Fruit fly (Drosophila melanogaster) whole organism, embryonic: ENCODE results near the gene CG31636.

Experiments used
- ATbp ChIP-seq: fragments of 200-800 bp; sonication (Bioruptor generic); optimal IDR thresholded peaks from 2 replicates; lab custom pipeline; 2017; ENCODE audit warnings: missing biosample characterization, mild to moderate bottlenecking, missing genetic modification characterization, missing genetic modification reagents
- Antp ChIP-seq: fragments of 200-800 bp; sonication (Bioruptor generic); optimal IDR thresholded peaks from 3 replicates; lab custom pipeline; 2016; ENCODE audit warnings: missing biosample characterization, missing genetic modification characterization
- CG10431 ChIP-seq: fragments of 200-800 bp; sonication (Bioruptor generic); optimal IDR thresholded peaks from 3 replicates; lab custom pipeline; 2018; ENCODE audit warnings: missing biosample characterization, mild to moderate bottlenecking, missing genetic modification characterization
- CG12236 ChIP-seq: fragments of 200-800 bp; sonication (Bioruptor generic); optimal IDR thresholded peaks from 2 replicates; lab custom pipeline; 2016; ENCODE audit warnings: missing biosample characterization, missing genetic modification characterization
- CG12299 ChIP-seq: fragments of 200-800 bp; sonication (Bioruptor generic); optimal IDR thresholded peaks from 2 replicates; lab custom pipeline; 2018; ENCODE audit warnings: missing biosample characterization, mild to moderate bottlenecking, missing genetic modification characterization
- CG12942 ChIP-seq: fragments of 200-800 bp; sonication (Bioruptor generic); optimal IDR thresholded peaks from 3 replicates; lab custom pipeline; 2016; ENCODE audit warnings: missing biosample characterization, missing genetic modification characterization
- CG14050 ChIP-seq: fragments of 200-800 bp; sonication (Bioruptor generic); IDR thresholded peaks from 3 replicates; pipeline ENCODE4 v1.3.6; 2022; ENCODE audit warnings: missing biosample characterization, missing genetic modification characterization
- CG15269 ChIP-seq: fragments of 200-800 bp; sonication (Bioruptor generic); optimal IDR thresholded peaks from 2 replicates; lab custom pipeline; 2018; ENCODE audit warnings: missing biosample characterization, mild to moderate bottlenecking, missing genetic modification characterization, moderate library complexity
- CG1529 ChIP-seq: fragments of 200-800 bp; sonication (Bioruptor generic); optimal IDR thresholded peaks from 3 replicates; lab custom pipeline; 2018; ENCODE audit warnings: missing biosample characterization, missing genetic modification characterization
- CG2875 ChIP-seq: fragments of 200-800 bp; sonication (Bioruptor generic); optimal IDR thresholded peaks from 2 replicates; lab custom pipeline; 2017; ENCODE audit warnings: missing biosample characterization, mild to moderate bottlenecking, missing genetic modification characterization, missing genetic modification reagents
- CG33557 ChIP-seq: fragments of 200-800 bp; sonication (Bioruptor generic); optimal IDR thresholded peaks from 2 replicates; lab custom pipeline; 2019; ENCODE audit warnings: missing biosample characterization, mild to moderate bottlenecking, missing genetic modification characterization, moderate library complexity
- CG3407 ChIP-seq: fragments of 200-800 bp; sonication (Bioruptor generic); optimal IDR thresholded peaks from 2 replicates; lab custom pipeline; 2018; ENCODE audit warnings: missing biosample characterization, mild to moderate bottlenecking, missing genetic modification characterization
- CG4360 ChIP-seq: fragments of 200-800 bp; sonication (Bioruptor generic); IDR thresholded peaks from 2 replicates; pipeline ENCODE4 v1.3.6; 2022; ENCODE audit warnings: missing biosample characterization, missing genetic modification characterization
- CG8089 ChIP-seq: fragments of 200-800 bp; sonication (Bioruptor generic); optimal IDR thresholded peaks from 3 replicates; lab custom pipeline; 2016; ENCODE audit warnings: missing biosample characterization, missing genetic modification characterization
- CG9215 ChIP-seq: fragments of 200-800 bp; sonication (Bioruptor generic); IDR thresholded peaks from 2 replicates; pipeline ENCODE4 v1.3.6; 2022; ENCODE audit warnings: missing biosample characterization, missing genetic modification characterization
- CG9932 ChIP-seq: fragments of 200-800 bp; sonication (Bioruptor generic); IDR thresholded peaks from 2 replicates; pipeline ENCODE4 v1.3.6; 2022; ENCODE audit warnings: missing biosample characterization, missing genetic modification characterization
- Dll ChIP-seq: fragments of 200-800 bp; sonication (Bioruptor generic); IDR thresholded peaks from 4 replicates; pipeline ENCODE4 v1.3.6; 2022; ENCODE audit warnings: missing biosample characterization, missing genetic modification characterization; ENCODE audit not compliant: partially characterized antibody
- E2f1 ChIP-seq: fragments of 200-800 bp; sonication (Bioruptor generic); IDR thresholded peaks from 2 replicates; pipeline ENCODE4 v1.3.6; 2022; ENCODE audit warnings: missing biosample characterization, missing genetic modification characterization
- E2f2 ChIP-seq: fragments of 200-800 bp; sonication (Bioruptor generic); IDR thresholded peaks from 2 replicates; pipeline ENCODE4 v1.3.6; 2022; ENCODE audit warnings: missing biosample characterization, missing genetic modification characterization
- Eip74EF ChIP-seq, 2 experiments: fragments of 200-800 bp in 1 of 2; fragments of >200 bp in 1 of 2; sonication (Bioruptor generic) in 1 of 2; optimal IDR thresholded peaks; 2 replicates each; lab custom pipeline; 2017 to 2019; ENCODE audit warnings: missing biosample characterization in 2 of 2, missing genetic modification characterization in 2 of 2, mild to moderate bottlenecking in 1 of 2, moderate library complexity in 1 of 2
- GATAe ChIP-seq: fragments of 200-800 bp; sonication (Bioruptor generic); conservative IDR thresholded peaks from 2 replicates; pipeline ENCODE4 v1.3.6; 2022; ENCODE audit warnings: missing biosample characterization, missing genetic modification characterization
- HLHmδ ChIP-seq: fragments of 200-800 bp; sonication (Bioruptor generic); optimal IDR thresholded peaks from 2 replicates; lab custom pipeline; 2018; ENCODE audit warnings: missing biosample characterization, mild to moderate bottlenecking, missing genetic modification characterization, moderate library complexity
- Hr39 ChIP-seq: fragments of >200 bp; optimal IDR thresholded peaks from 2 replicates; lab custom pipeline; 2017
- Myb ChIP-seq: fragments of 200-800 bp; sonication (Bioruptor generic); optimal IDR thresholded peaks from 2 replicates; lab custom pipeline; 2016; ENCODE audit warnings: missing biosample characterization, missing genetic modification characterization
- NFAT ChIP-seq: fragments of 200-800 bp; sonication (Bioruptor generic); IDR thresholded peaks from 2 replicates; pipeline ENCODE4 v1.3.6; 2022; ENCODE audit warnings: missing biosample characterization, missing genetic modification characterization
- Ptx1 ChIP-seq: fragments of 200-800 bp; sonication (Bioruptor generic); IDR thresholded peaks from 2 replicates; pipeline ENCODE4 v1.3.6; 2022; ENCODE audit warnings: missing biosample characterization, missing genetic modification characterization
- ara ChIP-seq: fragments of 200-800 bp; sonication (Bioruptor generic); IDR thresholded peaks from 2 replicates; pipeline ENCODE4 v1.3.6; 2022; ENCODE audit warnings: missing biosample characterization, missing genetic modification characterization
- chm ChIP-seq: fragments of 200-800 bp; sonication (Bioruptor generic); IDR thresholded peaks from 2 replicates; pipeline ENCODE4 v1.3.6; 2022; ENCODE audit warnings: missing biosample characterization, missing genetic modification characterization
- exex ChIP-seq: fragments of 200-800 bp; sonication (Bioruptor generic); optimal IDR thresholded peaks from 4 replicates; lab custom pipeline; 2018; ENCODE audit warnings: missing biosample characterization, mild to moderate bottlenecking, missing genetic modification characterization, moderate library complexity
- fru ChIP-seq: fragments of >200 bp; optimal IDR thresholded peaks from 2 replicates; lab custom pipeline; 2017
- gro ChIP-seq: fragments of 200-800 bp; sonication (Bioruptor generic); optimal IDR thresholded peaks from 2 replicates; lab custom pipeline; 2016; ENCODE audit warnings: missing biosample characterization, missing genetic modification characterization
- jing ChIP-seq: fragments of 200-800 bp; sonication (Bioruptor generic); optimal IDR thresholded peaks from 2 replicates; lab custom pipeline; 2018; ENCODE audit warnings: missing biosample characterization, mild to moderate bottlenecking, missing genetic modification characterization
- kni ChIP-seq: fragments of 200-800 bp; sonication (Bioruptor generic); optimal IDR thresholded peaks from 3 replicates; lab custom pipeline; 2017; ENCODE audit warnings: mild to moderate bottlenecking, missing biosample characterization, missing genetic modification reagents, missing genetic modification characterization
- lab ChIP-seq: fragments of 200-800 bp; sonication (Bioruptor generic); optimal IDR thresholded peaks from 3 replicates; lab custom pipeline; 2017; ENCODE audit warnings: missing biosample characterization, missing genetic modification characterization, mild to moderate bottlenecking, moderate library complexity, missing genetic modification reagents
- lbe ChIP-seq: fragments of 200-800 bp; sonication (Bioruptor generic); optimal IDR thresholded peaks from 2 replicates; lab custom pipeline; 2016; ENCODE audit warnings: missing biosample characterization, mild to moderate bottlenecking, missing genetic modification characterization
- org-1 ChIP-seq: fragments of 200-800 bp; sonication (Bioruptor generic); optimal IDR thresholded peaks from 2 replicates; lab custom pipeline; 2017; ENCODE audit warnings: missing biosample characterization, missing genetic modification characterization
- pan ChIP-seq, 4 experiments: fragments of >200 bp in 3 of 4; fragments of 200-800 bp in 1 of 4; sonication (Bioruptor generic) in 1 of 4; optimal IDR thresholded peaks in 3 of 4; IDR thresholded peaks in 1 of 4; 2 replicates each; pipeline versions ENCODE4 v1.3.6 to Lab custom; 2017 to 2022; ENCODE audit warnings: missing biosample characterization in 2 of 4, missing genetic modification characterization in 2 of 4, mixed read lengths in 1 of 4
- pnt ChIP-seq: fragments of 200-800 bp; sonication (Bioruptor generic); optimal IDR thresholded peaks from 3 replicates; lab custom pipeline; 2016; ENCODE audit warnings: missing biosample characterization, missing genetic modification characterization
- prd ChIP-seq, 3 experiments: fragments of >200 bp in 2 of 3; fragments of 200-800 bp in 1 of 3; sonication (Bioruptor generic) in 1 of 3; optimal IDR thresholded peaks in 2 of 3; IDR thresholded peaks in 1 of 3; 2 replicates in 2 of 3; 3 replicates in 1 of 3; pipeline versions ENCODE4 v1.3.6 to Lab custom; 2017 to 2022; ENCODE audit warnings: missing biosample characterization in 1 of 3, missing genetic modification characterization in 1 of 3
- ro ChIP-seq: fragments of 200-800 bp; sonication (Bioruptor generic); IDR thresholded peaks from 2 replicates; pipeline ENCODE4 v1.3.6; 2022; ENCODE audit warnings: missing biosample characterization, missing genetic modification characterization
- row ChIP-seq: fragments of 200-800 bp; sonication (Bioruptor generic); IDR thresholded peaks from 3 replicates; pipeline ENCODE4 v1.3.6; 2022; ENCODE audit warnings: missing biosample characterization, missing genetic modification characterization
- run ChIP-seq: fragments of 200-800 bp; sonication (Bioruptor generic); optimal IDR thresholded peaks from 3 replicates; lab custom pipeline; 2018; ENCODE audit warnings: missing biosample characterization, mild to moderate bottlenecking, missing genetic modification characterization
- sisA ChIP-seq: fragments of 200-800 bp; sonication (Bioruptor generic); IDR thresholded peaks from 2 replicates; pipeline ENCODE4 v1.3.6; 2022; ENCODE audit warnings: missing biosample characterization, missing genetic modification characterization
- sna ChIP-seq: fragments of 200-800 bp; sonication (Bioruptor generic); IDR thresholded peaks from 2 replicates; pipeline ENCODE4 v1.3.6; 2022; ENCODE audit warnings: missing biosample characterization, missing genetic modification characterization; ENCODE audit not compliant: partially characterized antibody
- sug ChIP-seq: fragments of 200-800 bp; optimal IDR thresholded peaks from 2 replicates; lab custom pipeline; 2019; ENCODE audit warnings: missing biosample characterization, mild to moderate bottlenecking, missing genetic modification characterization, moderate library complexity
- tgo ChIP-seq: fragments of 200-800 bp; sonication (Bioruptor generic); IDR thresholded peaks from 3 replicates; pipeline ENCODE4 v1.3.6; 2022; ENCODE audit warnings: missing biosample characterization, missing genetic modification characterization
- unpg ChIP-seq: fragments of 200-800 bp; sonication (Bioruptor generic); optimal IDR thresholded peaks from 3 replicates; lab custom pipeline; 2018; ENCODE audit warnings: missing biosample characterization, mild to moderate bottlenecking, missing genetic modification characterization, moderate library complexity
- vfl ChIP-seq: fragments of 200-800 bp; sonication (Bioruptor generic); optimal IDR thresholded peaks from 2 replicates; lab custom pipeline; 2016; ENCODE audit warnings: missing biosample characterization, missing genetic modification characterization
- yki ChIP-seq: fragments of >200 bp; optimal IDR thresholded peaks from 3 replicates; lab custom pipeline; 2018
- zen2 ChIP-seq: fragments of 200-800 bp; sonication (Bioruptor generic); IDR thresholded peaks from 3 replicates; pipeline ENCODE4 v1.3.6; 2022; ENCODE audit warnings: missing biosample characterization, missing genetic modification characterization; ENCODE audit not compliant: partially characterized antibody
- zf30C ChIP-seq: fragments of 200-800 bp; sonication (Bioruptor generic); optimal IDR thresholded peaks from 3 replicates; lab custom pipeline; 2018; ENCODE audit warnings: missing biosample characterization, mild to moderate bottlenecking, missing genetic modification characterization

The CG31636 gene

DNA sequence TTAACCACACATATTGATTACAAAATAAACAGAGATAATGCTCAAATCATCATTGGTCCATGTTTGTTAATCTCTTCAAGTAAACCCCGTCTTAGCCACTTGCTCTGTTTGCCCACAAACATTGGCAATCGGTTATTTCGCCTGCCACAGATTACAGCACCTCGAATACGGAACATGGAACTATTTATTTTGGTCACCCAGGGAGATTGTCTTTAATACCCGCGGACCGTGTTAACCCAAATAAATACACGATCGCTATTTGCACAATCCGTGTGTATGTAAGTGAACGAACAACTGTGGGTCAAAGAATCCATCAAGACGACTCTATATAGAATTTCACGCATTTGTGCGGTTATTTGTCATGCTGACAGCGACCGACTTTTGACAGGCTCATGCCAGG is 42.8 kb upstream of the CG31636 start (continued):
- peak; percentile 53 for TF ChIP-seq CG2875 (GFP tag; lab: Kevin White, UChicago)
- TF ChIP-seq GATAe (GFP tag; lab: Robert Waterston, UW), result no peak
- no peak for TF ChIP-seq sug (tag; lab: Kevin White, UChicago)
- TF ChIP-seq Eip74EF (GFP tag; optimal IDR thresholded peaks at IDR 0.05; lab: Kevin White, UChicago), result no peak
- peak; percentile 26 for TF ChIP-seq CG3407 (GFP tag; lab: Kevin White, UChicago)
- peak; percentile 15; the same call in 1 of the 2 replicates for TF ChIP-seq ara (GFP tag; lab: Robert Waterston, UW)
- peak; percentile 54 for TF ChIP-seq CG33557 (GFP tag; lab: Kevin White, UChicago)
- no peak for TF ChIP-seq E2f2 (GFP tag; lab: Robert Waterston, UW)
- TF ChIP-seq CG14050 (GFP tag; lab: Robert Waterston, UW), result no peak
- TF ChIP-seq Dll (GFP tag; lab: Robert Waterston, UW), result no peak
- TF ChIP-seq HLHmδ (GFP tag; lab: Kevin White, UChicago), result peak; percentile 2
- no peak for TF ChIP-seq ro (GFP tag; lab: Robert Waterston, UW)
- TF ChIP-seq CG12236 (GFP tag; lab: Kevin White, UChicago), result peak; percentile 38
- TF ChIP-seq zen2 (GFP tag; lab: Robert Waterston, UW), result no peak
- no peak for TF ChIP-seq row (GFP tag; lab: Robert Waterston, UW)
- peak; percentile 48 for TF ChIP-seq ATbp (GFP tag; lab: Kevin White, UChicago)
- no peak for TF ChIP-seq fru
- TF ChIP-seq chm (GFP tag; lab: Robert Waterston, UW), result 0 out of 2 replicates have a peak, but pooled peaks have one; percentile 7
- peak; percentile 3 for TF ChIP-seq kni (GFP tag; lab: Kevin White, UChicago)
- no peak for TF ChIP-seq zf30C
- TF ChIP-seq org-1 (GFP tag; lab: Kevin White, UChicago), result peak; percentile 73
- no peak for TF ChIP-seq CG10431 (GFP tag; lab: Kevin White, UChicago)
- no peak for TF ChIP-seq CG1529 (GFP tag; lab: Kevin White, UChicago)
- no peak for TF ChIP-seq Hr39
- TF ChIP-seq unpg (GFP tag; lab: Kevin White, UChicago), result peak; percentile 7
- no peak for TF ChIP-seq jing
- TF ChIP-seq prd (optimal IDR thresholded peaks at IDR 0.05; lab: Kevin White, UChicago), result no peak
- TF ChIP-seq prd (GFP tag; IDR thresholded peaks at IDR 0.05; lab: Robert Waterston, UW), result peak; percentile 50; the same call in 2 of the 3 replicates
- TF ChIP-seq pan (optimal IDR thresholded peaks at IDR 0.05; lab: Kevin White, UChicago), result no peak
- TF ChIP-seq pan (GFP tag; optimal IDR thresholded peaks at IDR 0.05 in 1 of 2, IDR thresholded peaks at IDR 0.05 in 1 of 2), result no peak
- no peak for TF ChIP-seq exex (tag; lab: Kevin White, UChicago)
- peak; percentile 6 for TF ChIP-seq pnt (GFP tag; lab: Kevin White, UChicago)
- TF ChIP-seq lbe, result no peak
- no peak for TF ChIP-seq CG9215 (GFP tag; lab: Robert Waterston, UW)
- TF ChIP-seq Ptx1 (GFP tag; lab: Robert Waterston, UW), result no peak
- no peak for TF ChIP-seq Antp (GFP tag; lab: Kevin White, UChicago)
- TF ChIP-seq CG15269, result no peak
- peak; percentile 14 for TF ChIP-seq lab (GFP tag; lab: Kevin White, UChicago)
- no peak for TF ChIP-seq sna (GFP tag; lab: Robert Waterston, UW)
- no peak for TF ChIP-seq sisA (GFP tag; lab: Robert Waterston, UW)
- peak; percentile 45 for TF ChIP-seq CG4360
- peak; percentile 66 for TF ChIP-seq CG8089 (GFP tag; lab: Kevin White, UChicago)
- no peak for TF ChIP-seq yki (lab: Kevin White, UChicago)
- TF ChIP-seq CG9932 (GFP tag; lab: Robert Waterston, UW), result no peak
- TF ChIP-seq run, result peak; percentile 30
- TF ChIP-seq NFAT (GFP tag; lab: Robert Waterston, UW), result no peak
- no peak for TF ChIP-seq CG12299 (tag; lab: Kevin White, UChicago)
- no peak for TF ChIP-seq E2f1 (GFP tag; lab: Robert Waterston, UW)
- no peak for TF ChIP-seq tgo (GFP tag; lab: Robert Waterston, UW)
- TF ChIP-seq CG12942, result peak; percentile 12
- no peak for TF ChIP-seq gro (GFP tag; lab: Kevin White, UChicago)
- no peak for TF ChIP-seq Myb (GFP tag; lab: Kevin White, UChicago)
- no peak for TF ChIP-seq vfl
